Worm (Caenorhabditis elegans) whole organism, midembryonic: ENCODE measurements around the gene F07E5.7.
"Not testable (repeated sequence)": the region's sequence is repeated elsewhere in the genome, so short reads cannot be mapped to it uniquely, and the experiment has no call there.

Source experiments
- cog-1 ChIP-seq: sonication (generic microtip); optimal IDR thresholded peaks from 2 replicates; lab custom pipeline; 2016; ENCODE audit warnings: missing genetic modification characterization, missing compliant biosample characterization
- klf-2 ChIP-seq: fragments of 200-800 bp; sonication (Bioruptor generic); conservative IDR thresholded peaks from 2 replicates; pipeline ENCODE4 v1.3.6; 2022; ENCODE audit warnings: missing genetic modification reagents, missing genetic modification characterization, missing compliant biosample characterization
- ztf-23 ChIP-seq: fragments of 200-800 bp; sonication (Bioruptor generic); IDR thresholded peaks from 2 replicates; pipeline ENCODE4 v1.3.6; 2022; ENCODE audit warnings: missing genetic modification reagents, missing genetic modification characterization, missing compliant biosample characterization

- TF ChIP-seq ztf-23; klf-2 (GFP tag; lab: Robert Waterston, UW); cog-1 (tag; lab: Kevin White, UChicago): not testable (repeated sequence)
Observed at ce11 chrII:2067451-2068021, 3.8 kb downstream of the F07E5.7 start, which contains the start of gene F07E5.12.
